Worm (Caenorhabditis elegans) whole organism, young adult: ENCODE data around the gene str-48.

Experiments
- B0019.2 ChIP-seq: fragments of 200-800 bp; sonication (Bioruptor generic); conservative IDR thresholded peaks from 2 replicates; pipeline ENCODE4 v1.3.6; 2022; ENCODE audit warnings: missing genetic modification reagents, missing genetic modification characterization, missing compliant biosample characterization
- C06A6.2 ChIP-seq: fragments of 200-800 bp; sonication (Bioruptor generic); conservative IDR thresholded peaks from 2 replicates; pipeline ENCODE4 v1.3.6; 2022; ENCODE audit warnings: missing genetic modification characterization, missing compliant biosample characterization
- C17E4.6 ChIP-seq: fragments of 200-800 bp; sonication (Bioruptor generic); IDR thresholded peaks from 2 replicates; pipeline ENCODE4 v1.3.6; 2022; ENCODE audit warnings: missing genetic modification reagents, missing genetic modification characterization, missing compliant biosample characterization
- F55B11.4 ChIP-seq: sonication (generic microtip); optimal IDR thresholded peaks from 2 replicates; lab custom pipeline; 2016; ENCODE audit warnings: missing compliant biosample characterization, missing genetic modification characterization, borderline replicate concordance; ENCODE audit not compliant: insufficient read depth
- K11D2.4 ChIP-seq: fragments of 200-800 bp; sonication (Bioruptor generic); IDR thresholded peaks from 2 replicates; pipeline ENCODE4 v1.3.6; 2022; ENCODE audit warnings: missing genetic modification reagents, missing genetic modification characterization, missing compliant biosample characterization
- K12H6.12 ChIP-seq: fragments of 200-800 bp; sonication (Bioruptor generic); optimal IDR thresholded peaks from 2 replicates; lab custom pipeline; 2018; ENCODE audit warnings: mild to moderate bottlenecking, missing genetic modification characterization, missing compliant biosample characterization
- Y79H2A.3 ChIP-seq: fragments of 200-800 bp; sonication (Bioruptor generic); conservative IDR thresholded peaks from 2 replicates; pipeline ENCODE4 v1.3.6; 2022; ENCODE audit warnings: missing genetic modification reagents, missing genetic modification characterization, missing compliant biosample characterization
- bed-2 ChIP-seq: fragments of 200-800 bp; sonication (Bioruptor generic); IDR thresholded peaks from 2 replicates; pipeline ENCODE4 v1.3.6; 2022; ENCODE audit warnings: missing genetic modification reagents, missing genetic modification characterization, missing compliant biosample characterization
- ccch-3 ChIP-seq: fragments of 200-800 bp; sonication (Bioruptor generic); optimal IDR thresholded peaks from 2 replicates; lab custom pipeline; 2018; ENCODE audit warnings: mild to moderate bottlenecking, missing genetic modification characterization, missing compliant biosample characterization
- ceh-100 ChIP-seq: fragments of 200-800 bp; sonication (Bioruptor generic); IDR thresholded peaks from 2 replicates; pipeline ENCODE4 v1.3.6; 2022; ENCODE audit warnings: missing genetic modification reagents, missing genetic modification characterization, missing compliant biosample characterization
- ceh-40 ChIP-seq: fragments of 200-800 bp; sonication (Bioruptor generic); IDR thresholded peaks from 2 replicates; pipeline ENCODE4 v1.3.6; 2022; ENCODE audit warnings: missing genetic modification characterization, missing compliant biosample characterization
- egl-18 ChIP-seq: fragments of 200-800 bp; sonication (Bioruptor generic); IDR thresholded peaks from 2 replicates; pipeline ENCODE4 v1.3.6; 2022; ENCODE audit warnings: missing genetic modification reagents, missing genetic modification characterization, missing compliant biosample characterization
- egrh-3 ChIP-seq: fragments of 200-800 bp; sonication (Bioruptor generic); IDR thresholded peaks from 2 replicates; pipeline ENCODE4 v1.3.6; 2022; ENCODE audit warnings: missing genetic modification reagents, missing genetic modification characterization, missing compliant biosample characterization
- him-1 ChIP-seq: sonication (generic microtip); optimal IDR thresholded peaks from 2 replicates; lab custom pipeline; 2016; ENCODE audit warnings: missing genotype, missing genetic modification reagents, missing genetic modification characterization, missing compliant biosample characterization
- hlh-12 ChIP-seq: sonication (generic microtip); optimal IDR thresholded peaks from 2 replicates; lab custom pipeline; 2016; ENCODE audit warnings: missing genetic modification characterization, missing compliant biosample characterization
- hmg-1.2 ChIP-seq: fragments of 200-800 bp; sonication (Bioruptor generic); IDR thresholded peaks from 2 replicates; pipeline ENCODE4 v1.3.6; 2022; ENCODE audit warnings: missing genetic modification reagents, missing genetic modification characterization, missing compliant biosample characterization
- hrde-1 ChIP-seq: sonication (generic microtip); optimal IDR thresholded peaks from 2 replicates; lab custom pipeline; 2016; ENCODE audit warnings: missing genetic modification characterization, mild to moderate bottlenecking, missing compliant biosample characterization, moderate library complexity, missing genotype, missing genetic modification reagents, borderline replicate concordance
- lag-1 ChIP-seq: fragments of 200-800 bp; sonication (Bioruptor generic); IDR thresholded peaks from 2 replicates; pipeline ENCODE4 v1.3.6; 2022; ENCODE audit warnings: missing genetic modification reagents, missing genetic modification characterization, missing compliant biosample characterization
- let-526 ChIP-seq: fragments of 200-800 bp; sonication (Bioruptor generic); IDR thresholded peaks from 2 replicates; pipeline ENCODE4 v1.3.6; 2022; ENCODE audit warnings: missing genetic modification reagents, missing genetic modification characterization, missing compliant biosample characterization
- lin-26 ChIP-seq: fragments of 200-800 bp; sonication (Bioruptor generic); IDR thresholded peaks from 2 replicates; pipeline ENCODE4 v1.3.6; 2022; ENCODE audit warnings: missing genetic modification reagents, missing genetic modification characterization, missing compliant biosample characterization
- lin-40 ChIP-seq: sonication (generic microtip); optimal IDR thresholded peaks from 2 replicates; lab custom pipeline; 2016; ENCODE audit warnings: missing genetic modification characterization, mild to moderate bottlenecking, missing compliant biosample characterization, missing genotype, missing genetic modification reagents
- madf-3 ChIP-seq: fragments of 200-800 bp; sonication (Bioruptor generic); IDR thresholded peaks from 2 replicates; pipeline ENCODE4 v1.3.6; 2022; ENCODE audit warnings: missing genetic modification reagents, missing genetic modification characterization, missing compliant biosample characterization
- madf-8 ChIP-seq: fragments of 200-800 bp; sonication (Bioruptor generic); conservative IDR thresholded peaks from 2 replicates; pipeline ENCODE4 v1.3.6; 2022; ENCODE audit warnings: missing genetic modification reagents, missing genetic modification characterization, missing compliant biosample characterization
- mcd-1 ChIP-seq: fragments of 200-800 bp; sonication (Bioruptor generic); IDR thresholded peaks from 2 replicates; pipeline ENCODE4 v1.3.6; 2022; ENCODE audit warnings: missing genetic modification reagents, missing genetic modification characterization, missing compliant biosample characterization
- mel-28 ChIP-seq: sonication (generic microtip); optimal IDR thresholded peaks from 2 replicates; lab custom pipeline; 2016; ENCODE audit warnings: borderline replicate concordance, mild to moderate bottlenecking, missing genetic modification characterization, missing compliant biosample characterization
- nfya-1 ChIP-seq: sonication (generic microtip); optimal IDR thresholded peaks from 2 replicates; lab custom pipeline; 2017; ENCODE audit warnings: antibody characterized with exemption, missing compliant biosample characterization, missing genetic modification characterization, borderline replicate concordance; ENCODE audit not compliant: insufficient read depth
- nhr-179 ChIP-seq: sonication (generic microtip); optimal IDR thresholded peaks from 2 replicates; lab custom pipeline; 2016; ENCODE audit warnings: mild to moderate bottlenecking, missing genetic modification characterization, missing compliant biosample characterization
- nhr-27 ChIP-seq: fragments of 200-800 bp; sonication (Bioruptor generic); optimal IDR thresholded peaks from 2 replicates; lab custom pipeline; 2018; ENCODE audit warnings: mild to moderate bottlenecking, missing genetic modification characterization, moderate library complexity, missing compliant biosample characterization
- nhr-80 ChIP-seq: sonication (generic microtip); optimal IDR thresholded peaks from 2 replicates; lab custom pipeline; 2016; ENCODE audit warnings: missing genetic modification characterization, missing compliant biosample characterization
- rcor-1 ChIP-seq: fragments of 200-800 bp; sonication (Bioruptor generic); IDR thresholded peaks from 2 replicates; pipeline ENCODE4 v1.3.6; 2022; ENCODE audit warnings: missing genetic modification reagents, missing genetic modification characterization, missing compliant biosample characterization
- sdz-38 ChIP-seq: sonication (generic microtip); optimal IDR thresholded peaks from 2 replicates; lab custom pipeline; 2016; ENCODE audit warnings: missing genotype, missing genetic modification characterization, missing compliant biosample characterization
- snpc-1.1 ChIP-seq: sonication (generic microtip); optimal IDR thresholded peaks from 2 replicates; lab custom pipeline; 2017; ENCODE audit warnings: missing genetic modification characterization, mild to moderate bottlenecking, missing compliant biosample characterization, antibody characterized with exemption, moderate library complexity, missing genotype, missing genetic modification reagents; ENCODE audit not compliant: insufficient read depth
- snpc-1.3 ChIP-seq: sonication (generic microtip); optimal IDR thresholded peaks from 2 replicates; lab custom pipeline; 2017; ENCODE audit warnings: missing genetic modification characterization, mild to moderate bottlenecking, missing compliant biosample characterization, antibody characterized with exemption, moderate library complexity, missing genotype, missing genetic modification reagents; ENCODE audit not compliant: insufficient read depth
- sptf-2 ChIP-seq: fragments of 200-800 bp; sonication (Bioruptor generic); optimal IDR thresholded peaks from 2 replicates; lab custom pipeline; 2018; ENCODE audit warnings: mild to moderate bottlenecking, missing genetic modification characterization, missing compliant biosample characterization
- tbp1 ChIP-seq: fragments of 200-800 bp; sonication (Bioruptor generic); optimal IDR thresholded peaks from 2 replicates; lab custom pipeline; 2018; ENCODE audit warnings: mild to moderate bottlenecking, missing genetic modification characterization, missing compliant biosample characterization
- zfh-2 ChIP-seq: fragments of 200-800 bp; sonication (Bioruptor generic); conservative IDR thresholded peaks from 2 replicates; pipeline ENCODE4 v1.3.6; 2022; ENCODE audit warnings: missing genetic modification reagents, missing genetic modification characterization, missing compliant biosample characterization
- ztf-18 ChIP-seq: sonication (generic microtip); optimal IDR thresholded peaks from 2 replicates; lab custom pipeline; 2016; ENCODE audit warnings: missing genotype, mild to moderate bottlenecking, missing genetic modification characterization, missing compliant biosample characterization
- ztf-25 ChIP-seq: fragments of 200-800 bp; sonication (Bioruptor generic); IDR thresholded peaks from 2 replicates; pipeline ENCODE4 v1.3.6; 2022; ENCODE audit warnings: missing genetic modification reagents, missing genetic modification characterization, missing compliant biosample characterization
- ztf-26 ChIP-seq: sonication (generic microtip); optimal IDR thresholded peaks from 2 replicates; lab custom pipeline; 2017; ENCODE audit warnings: missing genetic modification characterization, missing compliant biosample characterization
- ztf-6 ChIP-seq: fragments of 200-800 bp; sonication (Bioruptor generic); IDR thresholded peaks from 2 replicates; pipeline ENCODE4 v1.3.6; 2022; ENCODE audit warnings: missing genetic modification reagents, missing genetic modification characterization, missing compliant biosample characterization

The str-48 gene

ce11 chrIV:7096097-7096496, 25.7 kb upstream of the str-48 start (continued):
- no peak for TF ChIP-seq ztf-18 (tag; lab: Kevin White, UChicago)
- no peak for TF ChIP-seq ztf-6 (GFP tag; lab: Robert Waterston, UW)
- no peak for TF ChIP-seq snpc-1.3
- TF ChIP-seq ceh-40 (GFP tag; lab: Robert Waterston, UW) = no peak

DNA sequence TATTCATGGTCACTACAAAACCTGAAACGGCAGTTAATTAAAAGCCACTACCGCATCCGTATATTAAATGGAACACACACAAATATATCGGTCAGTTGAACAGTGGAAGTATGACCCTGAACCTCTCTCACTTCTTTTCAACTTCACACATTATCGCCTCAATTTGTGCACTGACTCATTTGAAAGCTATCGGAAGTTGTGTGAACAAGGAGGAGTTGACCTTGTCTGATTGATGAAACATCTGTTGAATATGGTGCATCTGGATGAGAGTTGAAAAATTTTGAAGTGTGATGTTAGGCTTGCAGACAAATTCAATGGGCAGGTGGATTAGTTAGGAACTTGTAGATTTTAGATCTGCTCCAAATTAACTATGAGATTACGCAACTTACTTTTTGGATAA, 24.4 kb upstream of the str-48 start:
- TF ChIP-seq tbp1 (no peak), F55B11.4 (tag; lab: Kevin White, UChicago) (no peak), B0019.2 (GFP tag; lab: Robert Waterston, UW) (no peak), him-1 (tag; lab: Kevin White, UChicago) (no peak), K12H6.12 (tag; lab: Kevin White, UChicago) (no peak), madf-8 (no peak), ceh-100 (GFP tag; lab: Robert Waterston, UW) (no peak), ccch-3 (GFP tag; lab: Kevin White, UChicago) (no peak), nhr-179 (tag; lab: Kevin White, UChicago) (no peak), zfh-2 (GFP tag; lab: Robert Waterston, UW) (no peak), nfya-1 (tag; lab: Kevin White, UChicago) (no peak)

DNA sequence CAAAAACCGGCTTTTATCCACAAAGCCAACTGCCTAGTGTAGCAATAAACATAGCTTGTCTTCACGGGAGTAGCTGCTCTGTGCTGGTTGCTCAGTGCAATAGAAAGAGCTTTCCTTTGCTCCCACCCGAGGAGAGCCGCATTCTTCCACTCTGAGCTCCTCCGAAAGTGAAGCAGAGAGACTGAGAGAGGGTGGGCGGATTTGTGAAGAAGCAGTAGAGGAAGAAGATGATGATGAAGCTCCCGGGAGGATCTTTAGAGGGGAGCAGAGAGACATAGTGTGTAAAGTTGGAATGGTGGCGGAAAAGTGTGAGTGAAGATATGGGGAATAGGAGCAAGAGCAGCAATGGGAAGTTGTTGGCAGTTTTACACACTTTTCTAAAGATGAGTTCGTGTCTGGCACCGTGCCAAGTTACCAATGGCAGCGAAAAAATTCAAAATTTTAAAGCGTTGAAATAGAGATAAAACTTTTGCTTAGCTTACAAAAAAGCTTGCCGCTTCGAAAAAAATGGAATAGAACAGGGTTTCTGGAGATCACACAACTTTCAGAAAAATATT, 23.2 kb upstream of the str-48 start, which contains the start of gene ZC477.4:
ZC477.4 (minus strand) TSS at position 276 of the 557 bp plus-strand sequence.
- TF ChIP-seq ztf-26 = no peak
- no peak for TF ChIP-seq hmg-1.2 (GFP tag; lab: Robert Waterston, UW)
- TF ChIP-seq Y79H2A.3 = no peak
- 0 out of 2 replicates have a peak, but pooled peaks have one; percentile 25 for TF ChIP-seq egrh-3
- TF ChIP-seq lag-1 (GFP tag; lab: Robert Waterston, UW) = 0 out of 2 replicates have a peak, but pooled peaks have one; percentile 54
- no peak for TF ChIP-seq hlh-12 (tag; lab: Kevin White, UChicago)
- no peak for TF ChIP-seq lin-26 (GFP tag; lab: Robert Waterston, UW)

DNA sequence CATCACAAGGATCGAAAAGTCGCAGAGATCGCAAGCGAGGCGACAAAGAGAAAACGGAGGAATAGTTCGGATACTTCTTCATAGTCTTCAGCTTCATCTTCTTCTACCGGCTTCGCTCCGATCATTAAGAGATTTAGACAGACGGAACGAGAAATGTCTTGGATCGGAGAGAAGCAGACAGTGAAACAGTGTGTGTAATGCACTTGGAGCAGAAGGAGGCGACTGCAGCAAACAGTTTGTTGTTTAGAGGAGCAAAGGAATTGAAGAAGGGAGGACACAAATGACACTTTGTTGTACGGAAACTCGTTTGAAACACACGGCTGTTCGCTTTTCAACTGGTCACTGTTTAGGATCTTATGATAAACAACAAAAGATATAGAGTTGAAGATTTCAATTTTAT, 22.4 kb upstream of the str-48 start:
- TF ChIP-seq hrde-1 (tag; lab: Kevin White, UChicago) (no peak), hmg-1.2 (GFP tag; lab: Robert Waterston, UW) (peak; percentile 48; the same call in 1 of the 2 replicates), nhr-80 (tag; lab: Kevin White, UChicago) (peak; percentile 24)

ce11 chrIV:7103211-7103679, 18.6 kb upstream of the str-48 start, which contains the start of the genes rde-8 and ZC477.3:
Gene rde-8 (minus strand): TSS chrIV:7103261.
Gene ZC477.3 (plus strand): TSS chrIV:7103492.
- TF ChIP-seq rcor-1 (GFP tag; lab: Robert Waterston, UW) = peak; percentile 30; the same call in 1 of the 2 replicates
- peak; percentile 26 for TF ChIP-seq tbp1
- no peak for TF ChIP-seq mel-28 (tag; lab: Kevin White, UChicago)
- no peak for TF ChIP-seq sdz-38 (tag; lab: Kevin White, UChicago)
- TF ChIP-seq mcd-1 (GFP tag; lab: Robert Waterston, UW) = peak; percentile 79
- no peak for TF ChIP-seq ztf-25
- TF ChIP-seq K11D2.4 (GFP tag; lab: Robert Waterston, UW) = peak; percentile 27; the same call in 1 of the 2 replicates
- no peak for TF ChIP-seq madf-8
- TF ChIP-seq C06A6.2 (GFP tag; lab: Robert Waterston, UW) = no peak
- peak; percentile 36; the same call in 1 of the 2 replicates for TF ChIP-seq hmg-1.2 (GFP tag; lab: Robert Waterston, UW)
- no peak for TF ChIP-seq Y79H2A.3
- TF ChIP-seq lin-40 = peak; percentile 76
- no peak for TF ChIP-seq ccch-3 (GFP tag; lab: Kevin White, UChicago)
- no peak for TF ChIP-seq bed-2 (GFP tag; lab: Robert Waterston, UW)
- no peak for TF ChIP-seq sptf-2
- TF ChIP-seq nhr-27 (tag; lab: Kevin White, UChicago) = no peak
- no peak for TF ChIP-seq egl-18
- TF ChIP-seq let-526 (GFP tag; lab: Robert Waterston, UW) = no peak
- TF ChIP-seq snpc-1.1 (tag; lab: Kevin White, UChicago) = peak; percentile 10
- TF ChIP-seq C17E4.6 (GFP tag; lab: Robert Waterston, UW) = no peak
- 0 out of 2 replicates have a peak, but pooled peaks have one; percentile 1 for TF ChIP-seq madf-3 (GFP tag; lab: Robert Waterston, UW)
